Worm (Caenorhabditis elegans) whole organism, late embryonic: ENCODE data around the gene unc-39.

Source experiments
- F13H6.1 ChIP-seq: sonication (generic microtip); optimal IDR thresholded peaks from 2 replicates; lab custom pipeline; 2016; ENCODE audit warnings: missing genetic modification characterization, missing compliant biosample characterization
- ama-1 ChIP-seq: fragments of 150-350 bp; optimal IDR thresholded peaks from 2 replicates; lab custom pipeline; 2014
- ceh-45 ChIP-seq: fragments of 200-800 bp; sonication (Bioruptor generic); IDR thresholded peaks from 2 replicates; pipeline ENCODE4 v1.3.6; 2022; ENCODE audit warnings: missing genetic modification reagents, missing genetic modification characterization, missing compliant biosample characterization
- fkh-10 ChIP-seq: fragments of 150-350 bp; optimal IDR thresholded peaks from 2 replicates; lab custom pipeline; 2014; ENCODE audit warnings: missing biosample characterization, missing genetic modification reagents, missing genetic modification characterization
- hlh-15 ChIP-seq: sonication (generic microtip); optimal IDR thresholded peaks from 2 replicates; lab custom pipeline; 2016; ENCODE audit warnings: missing genetic modification characterization, missing compliant biosample characterization
- nhr-11 ChIP-seq: fragments of 150-350 bp; optimal IDR thresholded peaks from 2 replicates; lab custom pipeline; 2014; ENCODE audit warnings: missing biosample characterization, missing genetic modification characterization
- pag-3 ChIP-seq: sonication (generic microtip); optimal IDR thresholded peaks from 2 replicates; lab custom pipeline; 2016; ENCODE audit warnings: missing compliant biosample characterization, missing genetic modification characterization, borderline replicate concordance
- pax-1 ChIP-seq: fragments of 150-350 bp; optimal IDR thresholded peaks from 2 replicates; lab custom pipeline; 2014; ENCODE audit warnings: missing biosample characterization, missing genetic modification characterization

- TF ChIP-seq fkh-10 (GFP tag; lab: Kevin White, UChicago) (no peak), pag-3 (no peak), pax-1 (tag; lab: Kevin White, UChicago) (no peak), ama-1 (lab: Kevin White, UChicago) (no peak), F13H6.1 (tag; lab: Kevin White, UChicago) (no peak), ceh-45 (no peak), nhr-11 (tag; lab: Kevin White, UChicago) (no peak), hlh-15 (tag; lab: Kevin White, UChicago) (no peak)
These were observed 17.0 kb upstream of the unc-39 start, which contains the start of gene cyn-1 for ce11 chrV:14355738-14356368.
